Worm (Caenorhabditis elegans) whole organism, L2 larva: ENCODE results near the gene col-10.

ENCODE experiments used
- C34F6.9 ChIP-seq: fragments of 150-350 bp; optimal IDR thresholded peaks from 2 replicates; lab custom pipeline; 2014; ENCODE audit warnings: missing biosample characterization, missing genetic modification characterization
- F13H6.1 ChIP-seq: sonication (generic microtip); optimal IDR thresholded peaks from 2 replicates; lab custom pipeline; 2016; ENCODE audit warnings: missing genetic modification characterization, missing compliant biosample characterization
- Y55F3AM.14 ChIP-seq: fragments of 200-800 bp; sonication (Bioruptor generic); optimal IDR thresholded peaks from 2 replicates; lab custom pipeline; 2018; ENCODE audit warnings: mild to moderate bottlenecking, missing genetic modification characterization, missing compliant biosample characterization
- ZK546.5 ChIP-seq: sonication (generic microtip); optimal IDR thresholded peaks from 2 replicates; lab custom pipeline; 2017; ENCODE audit warnings: missing biosample characterization, missing genetic modification characterization
- alr-1 ChIP-seq: fragments of 150-350 bp; optimal IDR thresholded peaks from 2 replicates; lab custom pipeline; 2014; ENCODE audit warnings: missing biosample characterization, missing genetic modification characterization
- aly-2 ChIP-seq: fragments of 150-350 bp; optimal IDR thresholded peaks from 2 replicates; lab custom pipeline; 2014; ENCODE audit warnings: missing biosample characterization, missing genetic modification characterization
- ama-1 ChIP-seq: fragments of 150-350 bp; optimal IDR thresholded peaks from 2 replicates; lab custom pipeline; 2018; ENCODE audit warnings: inconsistent platforms
- blmp-1 ChIP-seq: sonication (generic microtip); optimal IDR thresholded peaks from 2 replicates; lab custom pipeline; 2017; ENCODE audit warnings: missing genetic modification characterization, mild to moderate bottlenecking, missing compliant biosample characterization, antibody characterized with exemption, moderate library complexity; ENCODE audit not compliant: insufficient read depth
- ceh-16 ChIP-seq: fragments of 150-350 bp; optimal IDR thresholded peaks from 2 replicates; lab custom pipeline; 2014; ENCODE audit warnings: missing biosample characterization, missing genetic modification characterization
- ceh-82 ChIP-seq: fragments of 150-350 bp; optimal IDR thresholded peaks from 2 replicates; lab custom pipeline; 2014; ENCODE audit warnings: missing biosample characterization, missing genetic modification characterization
- crh-2 ChIP-seq: sonication (generic microtip); optimal IDR thresholded peaks from 2 replicates; lab custom pipeline; 2017; ENCODE audit warnings: missing biosample characterization, missing genetic modification characterization
- egl-27 ChIP-seq: sonication (generic microtip); optimal IDR thresholded peaks from 3 replicates; lab custom pipeline; 2017; ENCODE audit warnings: missing biosample characterization, missing genetic modification reagents, missing genetic modification characterization
- elt-3 ChIP-seq: sonication (generic microtip); optimal IDR thresholded peaks from 2 replicates; lab custom pipeline; 2017; ENCODE audit warnings: missing biosample characterization, missing genetic modification characterization
- fos-1 ChIP-seq: fragments of 150-350 bp; optimal IDR thresholded peaks from 2 replicates; lab custom pipeline; 2014; ENCODE audit warnings: missing biosample characterization, missing genetic modification characterization
- lin-11 ChIP-seq: fragments of 150-350 bp; sonication (generic microtip); optimal IDR thresholded peaks from 2 replicates; lab custom pipeline; 2014; ENCODE audit warnings: missing biosample characterization, missing genetic modification characterization, inconsistent platforms, mixed read lengths
- lin-39 ChIP-seq: fragments of 150-350 bp; optimal IDR thresholded peaks from 2 replicates; lab custom pipeline; 2014; ENCODE audit warnings: missing biosample characterization, missing genetic modification reagents, missing genetic modification characterization
- mab-5 ChIP-seq: fragments of 150-350 bp; optimal IDR thresholded peaks from 2 replicates; lab custom pipeline; 2014; ENCODE audit warnings: missing biosample characterization, missing genetic modification characterization
- mdl-1 ChIP-seq, 2 experiments: fragments of 150-350 bp in 1 of 2; sonication (generic microtip) in 1 of 2; optimal IDR thresholded peaks; 2 replicates each; lab custom pipeline; 2017; ENCODE audit warnings: missing biosample characterization in 2 of 2, missing genetic modification characterization in 2 of 2
- nhr-10 ChIP-seq: sonication (generic microtip); optimal IDR thresholded peaks from 2 replicates; lab custom pipeline; 2017; ENCODE audit warnings: missing biosample characterization, missing genetic modification characterization
- nhr-11 ChIP-seq: fragments of 150-350 bp; optimal IDR thresholded peaks from 2 replicates; lab custom pipeline; 2014; ENCODE audit warnings: missing biosample characterization, missing genetic modification characterization
- nhr-12 ChIP-seq: fragments of 150-350 bp; optimal IDR thresholded peaks from 2 replicates; lab custom pipeline; 2014; ENCODE audit warnings: missing biosample characterization, missing genetic modification characterization
- nhr-129 ChIP-seq: fragments of 150-350 bp; optimal IDR thresholded peaks from 2 replicates; lab custom pipeline; 2014; ENCODE audit warnings: missing biosample characterization, missing genetic modification characterization
- nhr-21 ChIP-seq: fragments of 150-350 bp; optimal IDR thresholded peaks from 2 replicates; lab custom pipeline; 2014; ENCODE audit warnings: missing biosample characterization, missing genetic modification characterization
- nhr-237 ChIP-seq: fragments of 150-350 bp; optimal IDR thresholded peaks from 2 replicates; lab custom pipeline; 2014; ENCODE audit warnings: missing biosample characterization, missing genetic modification characterization
- nhr-25 ChIP-seq: fragments of 150-350 bp; sonication (generic microtip); optimal IDR thresholded peaks from 3 replicates; lab custom pipeline; 2014; ENCODE audit warnings: missing biosample characterization, missing genetic modification characterization
- nhr-77 ChIP-seq: fragments of 150-350 bp; optimal IDR thresholded peaks from 2 replicates; lab custom pipeline; 2014; ENCODE audit warnings: missing biosample characterization, missing genetic modification characterization
- peb-1 ChIP-seq: fragments of 150-350 bp; optimal IDR thresholded peaks from 2 replicates; lab custom pipeline; 2014; ENCODE audit warnings: missing biosample characterization, missing genetic modification characterization
- sma-3 ChIP-seq: sonication (generic microtip); optimal IDR thresholded peaks from 2 replicates; lab custom pipeline; 2016; ENCODE audit warnings: missing genetic modification reagents, missing genetic modification characterization, missing compliant biosample characterization
- sma-9 ChIP-seq, 2 experiments: fragments of 150-350 bp in 1 of 2; sonication (generic microtip) in 1 of 2; optimal IDR thresholded peaks; 2 replicates each; lab custom pipeline; 2014 to 2016; ENCODE audit warnings: missing genetic modification characterization in 2 of 2, mild to moderate bottlenecking in 1 of 2, missing biosample characterization in 1 of 2, missing compliant biosample characterization in 1 of 2, missing genetic modification reagents in 1 of 2, moderate library complexity in 1 of 2
- snpc-4 ChIP-seq: fragments of 150-350 bp; optimal IDR thresholded peaks from 2 replicates; lab custom pipeline; 2014; ENCODE audit warnings: missing biosample characterization, missing genetic modification characterization
- unc-55 ChIP-seq: fragments of 150-350 bp; sonication (generic microtip); optimal IDR thresholded peaks from 3 replicates; lab custom pipeline; 2014; ENCODE audit warnings: missing biosample characterization, missing genetic modification reagents, missing genetic modification characterization
- unc-62 ChIP-seq: fragments of 150-350 bp; optimal IDR thresholded peaks from 2 replicates; lab custom pipeline; 2014; ENCODE audit warnings: missing biosample characterization, missing genetic modification reagents, missing genetic modification characterization
- zag-1 ChIP-seq: fragments of 150-350 bp; optimal IDR thresholded peaks from 2 replicates; lab custom pipeline; 2014; ENCODE audit warnings: missing biosample characterization, missing genetic modification characterization
- ztf-1 ChIP-seq: fragments of 200-800 bp; sonication (Bioruptor generic); conservative IDR thresholded peaks from 2 replicates; pipeline ENCODE4 v1.3.6; 2022; ENCODE audit warnings: missing genetic modification characterization, missing compliant biosample characterization
- ztf-11 ChIP-seq: sonication (generic microtip); optimal IDR thresholded peaks from 2 replicates; lab custom pipeline; 2017; ENCODE audit warnings: missing biosample characterization, missing genetic modification characterization

col-10 gene

DNA sequence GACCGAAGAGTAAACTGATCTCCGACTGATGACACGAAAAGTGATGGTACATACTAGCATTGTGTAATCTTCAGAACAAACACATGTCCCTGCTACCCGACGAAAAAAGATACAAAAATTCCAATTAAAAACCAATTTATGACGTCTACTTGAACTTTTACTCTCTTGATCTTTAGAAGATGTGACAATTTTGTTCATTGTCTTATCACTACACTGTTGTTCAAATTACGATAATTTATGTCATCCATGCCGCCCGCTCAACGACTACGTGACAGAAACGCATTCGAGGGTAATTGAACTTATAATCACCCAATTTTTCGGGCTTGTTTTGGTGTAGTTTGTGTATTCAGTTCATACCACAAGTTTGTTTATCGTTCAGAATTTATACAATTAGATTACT is 21.2 kb downstream of the col-10 start:
- TF ChIP-seq sma-9 (GFP tag; optimal IDR thresholded peaks at IDR 0.05; lab: Kevin White, UChicago) (peak; percentile 60), sma-9 (tag; optimal IDR thresholded peaks at IDR 0.05; lab: Kevin White, UChicago) (no peak), sma-3 (GFP tag; lab: Kevin White, UChicago) (peak; percentile 31), nhr-21 (tag; lab: Kevin White, UChicago) (peak; percentile 33), ceh-16 (tag; lab: Kevin White, UChicago) (no peak)

DNA sequence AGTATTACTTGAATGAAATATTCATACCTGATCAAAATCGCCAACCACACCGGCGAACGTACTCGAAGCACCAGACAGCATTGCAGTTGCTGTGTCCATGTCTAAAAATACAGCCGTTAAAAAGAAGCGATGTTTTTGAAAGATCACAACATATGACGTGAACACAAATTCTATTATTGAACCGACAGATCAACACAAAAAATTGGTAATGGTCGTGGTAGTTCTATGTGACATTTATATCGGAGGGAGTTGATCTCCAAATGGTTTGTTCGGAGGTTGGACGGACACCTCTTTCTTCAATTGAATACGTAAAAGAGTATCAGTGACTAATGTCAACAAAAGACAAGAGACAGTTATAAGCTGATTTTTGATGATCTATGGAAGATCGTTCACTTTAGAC is 23.8 kb downstream of the col-10 start, which contains the start of gene pitr-3:
pitr-3 (minus strand) TSS at position 101 of the 400 bp plus-strand sequence.
- TF ChIP-seq snpc-4 (tag; lab: Kevin White, UChicago): no peak
- TF ChIP-seq lin-11: no peak
- TF ChIP-seq aly-2: no peak
- TF ChIP-seq ztf-11: no peak
- TF ChIP-seq nhr-77 (tag; lab: Kevin White, UChicago): no peak
- TF ChIP-seq nhr-10 (tag; lab: Kevin White, UChicago): no peak
- TF ChIP-seq nhr-12 (tag; lab: Kevin White, UChicago): no peak
- TF ChIP-seq ZK546.5 (tag; lab: Kevin White, UChicago): no peak
- TF ChIP-seq fos-1 (tag; lab: Kevin White, UChicago): no peak
- TF ChIP-seq, all 48 proteins: peak for 0

DNA sequence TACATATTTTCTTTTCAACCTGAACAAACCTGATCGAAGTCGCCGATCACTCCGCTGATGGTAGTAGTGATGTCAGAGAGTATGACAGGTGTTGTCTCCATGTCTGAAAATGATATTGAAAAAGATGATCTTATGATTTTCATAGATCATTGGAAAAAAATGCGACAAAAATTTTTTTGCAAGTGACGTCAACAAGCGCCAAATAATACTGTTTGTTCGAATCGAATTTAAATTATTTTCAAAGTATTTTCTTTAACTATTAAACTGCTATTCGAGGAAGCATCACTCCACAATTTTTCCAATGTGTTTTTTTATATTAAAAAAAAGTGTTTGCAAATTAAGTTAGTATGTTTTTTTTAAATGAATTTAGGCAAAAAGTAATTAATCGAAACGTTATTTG is 27.5 kb downstream of the col-10 start, which contains the start of gene pitr-2:
pitr-2 (minus strand) TSS at position 101 of the 400 bp plus-strand sequence.
- no peak for TF ChIP-seq F13H6.1 (tag; lab: Kevin White, UChicago)
- TF ChIP-seq ama-1 (lab: Kevin White, UChicago): no peak
- no peak for TF ChIP-seq lin-39
- TF ChIP-seq egl-27 (tag; lab: Kevin White, UChicago): no peak
- no peak for TF ChIP-seq unc-55
- TF ChIP-seq mdl-1 (tag; optimal IDR thresholded peaks at IDR 0.05; lab: Kevin White, UChicago): no peak
- TF ChIP-seq lin-11: no peak
- TF ChIP-seq ztf-11: no peak
- no peak for TF ChIP-seq sma-9 (GFP tag; optimal IDR thresholded peaks at IDR 0.05; lab: Kevin White, UChicago)
- no peak for TF ChIP-seq sma-9 (tag; optimal IDR thresholded peaks at IDR 0.05; lab: Kevin White, UChicago)
- no peak for TF ChIP-seq nhr-25 (tag; lab: Kevin White, UChicago)
- no peak for TF ChIP-seq mab-5 (tag; lab: Kevin White, UChicago)
- no peak for TF ChIP-seq zag-1 (tag; lab: Kevin White, UChicago)
- TF ChIP-seq ceh-82 (tag; lab: Kevin White, UChicago): no peak
- no peak for TF ChIP-seq C34F6.9 (tag; lab: Kevin White, UChicago)
- TF ChIP-seq alr-1 (tag; lab: Kevin White, UChicago): no peak
- TF ChIP-seq snpc-4 (tag; lab: Kevin White, UChicago): no peak
- no peak for TF ChIP-seq fos-1 (tag; lab: Kevin White, UChicago)
- TF ChIP-seq unc-62 (GFP tag; lab: Kevin White, UChicago): no peak

DNA sequence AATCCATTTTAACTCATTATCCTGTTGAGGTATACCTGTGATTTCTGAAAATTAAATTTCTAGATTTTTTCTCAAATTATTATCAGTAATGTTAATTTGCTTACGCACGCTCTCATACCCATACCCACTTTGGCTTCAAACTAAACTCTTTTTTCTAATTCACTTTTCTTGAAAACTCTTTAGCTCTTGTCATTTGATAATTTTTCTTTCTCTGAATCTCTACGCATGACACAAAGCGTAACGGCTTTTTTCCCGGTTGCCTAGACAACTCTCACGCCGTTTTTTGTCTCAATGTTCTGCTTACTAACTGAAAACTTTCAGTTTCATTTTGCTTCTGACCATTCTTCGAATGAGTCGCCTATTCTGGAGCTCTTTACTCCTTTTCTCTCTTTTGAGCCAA is 31.2 kb downstream of the col-10 start, which contains the start of gene B0222.1:
B0222.1 (plus strand) TSS at position 306 of the 400 bp plus-strand sequence.
- TF ChIP-seq lin-11 (peak; percentile 21), nhr-77 (tag; lab: Kevin White, UChicago) (no peak), nhr-129 (no peak), unc-55 (no peak), F13H6.1 (tag; lab: Kevin White, UChicago) (no peak), crh-2 (tag; lab: Kevin White, UChicago) (no peak), ztf-11 (no peak), ztf-1 (GFP tag; lab: Robert Waterston, UW) (no peak), unc-62 (GFP tag; lab: Kevin White, UChicago) (no peak), peb-1 (no peak), C34F6.9 (tag; lab: Kevin White, UChicago) (peak; percentile 19), Y55F3AM.14 (GFP tag; lab: Kevin White, UChicago) (no peak), elt-3 (no peak)

DNA sequence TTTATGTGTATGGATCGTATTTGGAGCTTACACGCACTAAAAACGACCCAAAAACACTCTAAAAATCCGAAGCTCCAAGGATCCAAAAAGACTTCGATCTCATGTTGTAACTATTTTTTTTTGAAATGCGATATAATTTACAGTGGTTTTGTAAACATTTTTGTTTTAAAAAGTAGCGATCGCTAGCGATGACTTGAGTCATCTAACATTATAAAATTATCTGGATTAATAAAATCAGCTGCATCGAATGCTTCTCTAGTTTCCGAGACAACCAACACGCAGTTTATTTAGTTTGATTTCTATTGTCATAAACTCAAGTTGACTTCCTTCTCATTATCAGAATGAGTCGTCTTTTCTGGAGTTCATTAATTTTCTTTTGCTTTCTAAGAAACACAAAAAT is 33.1 kb downstream of the col-10 start, which contains the start of gene F21C10.1:
F21C10.1 (plus strand) TSS at position 301 of the 400 bp plus-strand sequence.
- TF ChIP-seq Y55F3AM.14 (GFP tag; lab: Kevin White, UChicago): no peak
- no peak for TF ChIP-seq nhr-237 (tag; lab: Kevin White, UChicago)
- TF ChIP-seq sma-9 (GFP tag; optimal IDR thresholded peaks at IDR 0.05; lab: Kevin White, UChicago): no peak
- TF ChIP-seq sma-9 (tag; optimal IDR thresholded peaks at IDR 0.05; lab: Kevin White, UChicago): no peak
- TF ChIP-seq ztf-1 (GFP tag; lab: Robert Waterston, UW): no peak
- TF ChIP-seq ceh-16 (tag; lab: Kevin White, UChicago): no peak
- no peak for TF ChIP-seq nhr-11
- TF ChIP-seq nhr-25 (tag; lab: Kevin White, UChicago): no peak
- TF ChIP-seq C34F6.9 (tag; lab: Kevin White, UChicago): no peak
- TF ChIP-seq blmp-1 (tag; lab: Kevin White, UChicago): no peak
- TF ChIP-seq, all 48 proteins: peak for 0
